Worm (Caenorhabditis elegans) whole organism, late embryonic: ENCODE data around the gene W01H2.2.

ENCODE experiments used
- ceh-24 ChIP-seq: sonication (generic microtip); optimal IDR thresholded peaks from 2 replicates; lab custom pipeline; 2016; ENCODE audit warnings: mild to moderate bottlenecking, missing genetic modification characterization, missing compliant biosample characterization
- fkh-10 ChIP-seq: fragments of 150-350 bp; optimal IDR thresholded peaks from 2 replicates; lab custom pipeline; 2014; ENCODE audit warnings: missing biosample characterization, missing genetic modification reagents, missing genetic modification characterization
- fkh-6 ChIP-seq: sonication (generic microtip); optimal IDR thresholded peaks from 2 replicates; lab custom pipeline; 2016; ENCODE audit warnings: missing genetic modification characterization, missing compliant biosample characterization
- nhr-11 ChIP-seq: fragments of 150-350 bp; optimal IDR thresholded peaks from 2 replicates; lab custom pipeline; 2014; ENCODE audit warnings: missing biosample characterization, missing genetic modification characterization
- odd-2 ChIP-seq: sonication (generic microtip); optimal IDR thresholded peaks from 2 replicates; lab custom pipeline; 2017; ENCODE audit warnings: antibody characterized with exemption, mild to moderate bottlenecking, missing genetic modification characterization, missing compliant biosample characterization

DNA sequence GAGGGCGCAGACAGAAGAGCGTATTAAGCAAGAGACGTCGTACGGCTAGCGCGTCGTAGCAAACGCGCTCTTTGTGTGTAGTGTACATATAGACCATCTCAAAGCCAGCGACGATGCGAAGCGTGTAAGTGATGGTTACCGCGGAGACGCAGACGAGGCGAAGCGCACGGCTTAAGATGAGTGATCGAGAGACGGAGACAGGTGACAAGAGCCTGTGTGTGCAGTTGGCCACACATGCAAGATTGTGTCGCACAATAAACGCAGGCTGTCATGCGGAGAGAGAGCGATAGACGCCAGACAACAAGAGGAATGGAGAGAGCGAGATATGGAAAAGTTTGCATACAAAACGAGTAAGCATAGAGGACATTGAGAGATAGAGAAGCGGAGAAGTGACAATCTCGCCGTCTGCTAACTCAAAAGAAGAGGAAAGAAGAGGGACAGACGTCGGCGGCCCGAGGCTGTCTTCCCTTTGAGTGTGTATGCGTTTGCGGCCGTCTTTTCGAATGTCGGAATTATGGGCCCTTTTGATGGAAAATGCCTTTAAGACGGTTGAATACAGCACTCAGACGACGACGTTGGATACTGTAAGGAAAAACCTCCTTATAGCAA is 4.6 kb upstream of the W01H2.2 start:
- TF ChIP-seq ceh-24 (tag; lab: Kevin White, UChicago): no peak
- TF ChIP-seq nhr-11 (tag; lab: Kevin White, UChicago): no peak
- no peak for TF ChIP-seq odd-2 (tag; lab: Kevin White, UChicago)
- no peak for TF ChIP-seq fkh-10 (GFP tag; lab: Kevin White, UChicago)
- TF ChIP-seq fkh-6: no peak
